Worm (Caenorhabditis elegans) whole organism, young adult: Measurements from ENCODE around the gene tric-1B.2.
A peak's percentile ranks its signal among the peaks of the same experiment; 100 is the strongest.

Experiments used
- B0035.1 ChIP-seq: sonication (generic microtip); optimal IDR thresholded peaks from 2 replicates; lab custom pipeline; 2016; ENCODE audit warnings: missing genetic modification characterization, mild to moderate bottlenecking, missing compliant biosample characterization, missing genotype, missing genetic modification reagents
- F22D6.2 ChIP-seq: sonication (generic microtip); optimal IDR thresholded peaks from 2 replicates; lab custom pipeline; 2016; ENCODE audit warnings: mild to moderate bottlenecking, missing genetic modification characterization, missing compliant biosample characterization
- F33H1.4 ChIP-seq: fragments of 200-800 bp; sonication (Bioruptor generic); IDR thresholded peaks from 2 replicates; pipeline ENCODE4 v1.3.6; 2022; ENCODE audit warnings: missing genetic modification reagents, missing genetic modification characterization, missing compliant biosample characterization
- F49E8.2 ChIP-seq: sonication (generic microtip); optimal IDR thresholded peaks from 3 replicates; lab custom pipeline; 2017; ENCODE audit warnings: missing genetic modification characterization, mild to moderate bottlenecking, missing compliant biosample characterization, antibody characterized with exemption, moderate library complexity; ENCODE audit not compliant: insufficient read depth
- F55B11.4 ChIP-seq: sonication (generic microtip); optimal IDR thresholded peaks from 2 replicates; lab custom pipeline; 2016; ENCODE audit warnings: missing compliant biosample characterization, missing genetic modification characterization, borderline replicate concordance; ENCODE audit not compliant: insufficient read depth
- F57A8.1 ChIP-seq: fragments of 200-800 bp; sonication (Bioruptor generic); optimal IDR thresholded peaks from 2 replicates; lab custom pipeline; 2018; ENCODE audit warnings: mild to moderate bottlenecking, missing genetic modification characterization, moderate library complexity, missing compliant biosample characterization
- Y79H2A.3 ChIP-seq: fragments of 200-800 bp; sonication (Bioruptor generic); conservative IDR thresholded peaks from 2 replicates; pipeline ENCODE4 v1.3.6; 2022; ENCODE audit warnings: missing genetic modification reagents, missing genetic modification characterization, missing compliant biosample characterization
- aptf-2 ChIP-seq: fragments of 200-800 bp; sonication (Bioruptor generic); conservative IDR thresholded peaks from 2 replicates; pipeline ENCODE4 v1.3.6; 2022; ENCODE audit warnings: missing genetic modification reagents, missing genetic modification characterization, missing compliant biosample characterization
- aptf-3 ChIP-seq: fragments of 200-800 bp; sonication (Bioruptor generic); IDR thresholded peaks from 2 replicates; pipeline ENCODE4 v1.3.6; 2022; ENCODE audit warnings: missing genetic modification characterization, missing compliant biosample characterization
- atf-7 ChIP-seq: sonication (generic microtip); optimal IDR thresholded peaks from 2 replicates; lab custom pipeline; 2017; ENCODE audit warnings: mild to moderate bottlenecking, missing genetic modification characterization, missing compliant biosample characterization
- athp-1 ChIP-seq: sonication (generic microtip); optimal IDR thresholded peaks from 2 replicates; lab custom pipeline; 2017; ENCODE audit warnings: mild to moderate bottlenecking, missing genetic modification characterization, missing compliant biosample characterization
- attf-3 ChIP-seq: fragments of 200-800 bp; sonication (Bioruptor generic); conservative IDR thresholded peaks from 2 replicates; pipeline ENCODE4 v1.3.6; 2022; ENCODE audit warnings: missing genetic modification reagents, missing genetic modification characterization, missing compliant biosample characterization
- attf-6 ChIP-seq: fragments of 200-800 bp; sonication (Bioruptor generic); IDR thresholded peaks from 2 replicates; pipeline ENCODE4 v1.3.6; 2022; ENCODE audit warnings: missing genetic modification reagents, missing genetic modification characterization, missing compliant biosample characterization
- ceh-27 ChIP-seq: fragments of 200-800 bp; sonication (Bioruptor generic); optimal IDR thresholded peaks from 2 replicates; lab custom pipeline; 2018; ENCODE audit warnings: mild to moderate bottlenecking, missing genetic modification characterization, moderate library complexity, missing compliant biosample characterization
- ceh-79 ChIP-seq: sonication (generic microtip); optimal IDR thresholded peaks from 2 replicates; lab custom pipeline; 2017; ENCODE audit warnings: mild to moderate bottlenecking, missing genetic modification characterization, missing compliant biosample characterization
- efl-1 ChIP-seq: fragments of 150-350 bp; optimal IDR thresholded peaks from 2 replicates; lab custom pipeline; 2014; ENCODE audit warnings: missing biosample characterization, missing genetic modification reagents, missing genetic modification characterization
- egrh-3 ChIP-seq: fragments of 200-800 bp; sonication (Bioruptor generic); IDR thresholded peaks from 2 replicates; pipeline ENCODE4 v1.3.6; 2022; ENCODE audit warnings: missing genetic modification reagents, missing genetic modification characterization, missing compliant biosample characterization
- ekl-4 ChIP-seq: fragments of 200-800 bp; sonication (Bioruptor generic); IDR thresholded peaks from 2 replicates; pipeline ENCODE4 v1.3.6; 2022; ENCODE audit warnings: missing genetic modification reagents, missing genetic modification characterization, missing compliant biosample characterization
- hmg-1.2 ChIP-seq: fragments of 200-800 bp; sonication (Bioruptor generic); IDR thresholded peaks from 2 replicates; pipeline ENCODE4 v1.3.6; 2022; ENCODE audit warnings: missing genetic modification reagents, missing genetic modification characterization, missing compliant biosample characterization
- hsf-1 ChIP-seq: fragments of 200-800 bp; sonication (Bioruptor generic); IDR thresholded peaks from 2 replicates; pipeline ENCODE4 v1.3.6; 2022; ENCODE audit warnings: missing genetic modification reagents, missing genetic modification characterization, missing compliant biosample characterization
- let-607 ChIP-seq, 2 experiments: fragments of 200-800 bp in 1 of 2; sonication (Bioruptor generic) in 1 of 2; sonication (generic microtip) in 1 of 2; optimal IDR thresholded peaks; 2 replicates each; lab custom pipeline; 2016 to 2018; ENCODE audit warnings: mild to moderate bottlenecking in 2 of 2, missing compliant biosample characterization in 2 of 2, missing genetic modification characterization in 2 of 2, moderate library complexity in 2 of 2, missing genotype in 1 of 2
- lin-35 ChIP-seq, 3 experiments: fragments of 150-350 bp in 2 of 3; sonication (generic microtip) in 1 of 3; optimal IDR thresholded peaks; 2 replicates each; lab custom pipeline; 2014 to 2018; ENCODE audit warnings: missing biosample characterization in 3 of 3, missing genetic modification characterization in 3 of 3, missing genetic modification reagents in 3 of 3
- lin-40 ChIP-seq: sonication (generic microtip); optimal IDR thresholded peaks from 2 replicates; lab custom pipeline; 2016; ENCODE audit warnings: missing genetic modification characterization, mild to moderate bottlenecking, missing compliant biosample characterization, missing genotype, missing genetic modification reagents
- lin-54 ChIP-seq: fragments of 200-800 bp; sonication (Bioruptor generic); optimal IDR thresholded peaks from 2 replicates; lab custom pipeline; 2018; ENCODE audit warnings: mild to moderate bottlenecking, missing genetic modification characterization, missing compliant biosample characterization
- lir-1 ChIP-seq: fragments of 200-800 bp; sonication (Bioruptor generic); conservative IDR thresholded peaks from 2 replicates; pipeline ENCODE4 v1.3.6; 2022; ENCODE audit warnings: missing genetic modification reagents, missing genetic modification characterization, missing compliant biosample characterization
- madf-10 ChIP-seq: sonication (generic microtip); optimal IDR thresholded peaks from 2 replicates; lab custom pipeline; 2016; ENCODE audit warnings: mild to moderate bottlenecking, missing genetic modification characterization, missing compliant biosample characterization
- madf-3 ChIP-seq: fragments of 200-800 bp; sonication (Bioruptor generic); IDR thresholded peaks from 2 replicates; pipeline ENCODE4 v1.3.6; 2022; ENCODE audit warnings: missing genetic modification reagents, missing genetic modification characterization, missing compliant biosample characterization
- madf-8 ChIP-seq: fragments of 200-800 bp; sonication (Bioruptor generic); conservative IDR thresholded peaks from 2 replicates; pipeline ENCODE4 v1.3.6; 2022; ENCODE audit warnings: missing genetic modification reagents, missing genetic modification characterization, missing compliant biosample characterization
- mcd-1 ChIP-seq: fragments of 200-800 bp; sonication (Bioruptor generic); IDR thresholded peaks from 2 replicates; pipeline ENCODE4 v1.3.6; 2022; ENCODE audit warnings: missing genetic modification reagents, missing genetic modification characterization, missing compliant biosample characterization
- nfya-1 ChIP-seq: sonication (generic microtip); optimal IDR thresholded peaks from 2 replicates; lab custom pipeline; 2017; ENCODE audit warnings: antibody characterized with exemption, missing compliant biosample characterization, missing genetic modification characterization, borderline replicate concordance; ENCODE audit not compliant: insufficient read depth
- rcor-1 ChIP-seq: fragments of 200-800 bp; sonication (Bioruptor generic); IDR thresholded peaks from 2 replicates; pipeline ENCODE4 v1.3.6; 2022; ENCODE audit warnings: missing genetic modification reagents, missing genetic modification characterization, missing compliant biosample characterization
- sdz-38 ChIP-seq: sonication (generic microtip); optimal IDR thresholded peaks from 2 replicates; lab custom pipeline; 2016; ENCODE audit warnings: missing genotype, missing genetic modification characterization, missing compliant biosample characterization
- snpc-1.3 ChIP-seq: sonication (generic microtip); optimal IDR thresholded peaks from 2 replicates; lab custom pipeline; 2017; ENCODE audit warnings: missing genetic modification characterization, mild to moderate bottlenecking, missing compliant biosample characterization, antibody characterized with exemption, moderate library complexity, missing genotype, missing genetic modification reagents; ENCODE audit not compliant: insufficient read depth
- tbx-9 ChIP-seq: sonication (generic microtip); optimal IDR thresholded peaks from 2 replicates; lab custom pipeline; 2016; ENCODE audit warnings: borderline replicate concordance, missing genetic modification characterization, inconsistent platforms, missing compliant biosample characterization
- unc-130 ChIP-seq: sonication (generic microtip); optimal IDR thresholded peaks from 2 replicates; lab custom pipeline; 2016; ENCODE audit warnings: missing genetic modification reagents, missing genetic modification characterization, missing compliant biosample characterization
- xnd-1 ChIP-seq: sonication (generic microtip); optimal IDR thresholded peaks from 2 replicates; lab custom pipeline; 2016; ENCODE audit warnings: missing genotype, missing genetic modification reagents, missing genetic modification characterization, missing compliant biosample characterization
- ztf-26 ChIP-seq: sonication (generic microtip); optimal IDR thresholded peaks from 2 replicates; lab custom pipeline; 2017; ENCODE audit warnings: missing genetic modification characterization, missing compliant biosample characterization
- ztf-3 ChIP-seq: fragments of 200-800 bp; sonication (Bioruptor generic); optimal IDR thresholded peaks from 2 replicates; lab custom pipeline; 2018; ENCODE audit warnings: mild to moderate bottlenecking, missing genetic modification characterization, missing compliant biosample characterization

The tric-1B.2 gene

ce11 chrII:12284045-12284444, 4.9 kb upstream of the tric-1B.2 start (continued):
- TF ChIP-seq aptf-2 (GFP tag; lab: Robert Waterston, UW) (no peak), ceh-79 (tag; lab: Kevin White, UChicago) (no peak), F57A8.1 (GFP tag; lab: Kevin White, UChicago) (no peak), B0035.1 (tag; lab: Kevin White, UChicago) (no peak), hsf-1 (GFP tag; lab: Robert Waterston, UW) (peak; percentile 77), atf-7 (tag; lab: Kevin White, UChicago) (no peak), snpc-1.3 (peak; percentile 33), hmg-1.2 (GFP tag; lab: Robert Waterston, UW) (no peak; the same call in 1 of the 2 replicates), madf-8 (GFP tag; lab: Robert Waterston, UW) (peak; percentile 94), madf-3 (no peak; the same call in 1 of the 2 replicates), lin-40 (no peak), efl-1 (GFP tag; lab: Kevin White, UChicago) (peak; percentile 96), F33H1.4 (GFP tag; lab: Robert Waterston, UW) (peak; percentile 95), ekl-4 (GFP tag; lab: Robert Waterston, UW) (0 out of 2 replicates have a peak, but pooled peaks have one; percentile 29), ztf-26 (tag; lab: Kevin White, UChicago) (no peak), mcd-1 (GFP tag; lab: Robert Waterston, UW) (peak; percentile 54), unc-130 (GFP tag; lab: Kevin White, UChicago) (peak; percentile 57), F22D6.2 (no peak), nfya-1 (tag; lab: Kevin White, UChicago) (no peak), ztf-3 (no peak), xnd-1 (tag; lab: Kevin White, UChicago) (peak; percentile 90), lin-54 (peak; percentile 88), attf-6 (GFP tag; lab: Robert Waterston, UW) (no peak), lir-1 (GFP tag; lab: Robert Waterston, UW) (no peak), F49E8.2 (tag; lab: Kevin White, UChicago) (peak; percentile 27), tbx-9 (tag; lab: Kevin White, UChicago) (no peak), rcor-1 (GFP tag; lab: Robert Waterston, UW) (0 out of 2 replicates have a peak, but pooled peaks have one; percentile 38), madf-10 (no peak), egrh-3 (GFP tag; lab: Robert Waterston, UW) (no peak), aptf-3 (GFP tag; lab: Robert Waterston, UW) (no peak), Y79H2A.3 (GFP tag; lab: Robert Waterston, UW) (peak; percentile 71; the same call in 1 of the 2 replicates), athp-1 (tag; lab: Kevin White, UChicago) (no peak), F55B11.4 (tag; lab: Kevin White, UChicago) (no peak), lin-35 (GFP tag; optimal IDR thresholded peaks at IDR 0.05; lab: Kevin White, UChicago) (peak in 1 of 3 experiments; percentile 68), let-607 (tag; optimal IDR thresholded peaks at IDR 0.05; lab: Kevin White, UChicago) (no peak), ceh-27 (GFP tag; lab: Kevin White, UChicago) (no peak)

- TF ChIP-seq attf-3 (GFP tag; lab: Robert Waterston, UW) (0 out of 2 replicates have a peak, but pooled peaks have one; percentile 17), sdz-38 (tag; lab: Kevin White, UChicago) (no peak)
Measured at ce11 chrII:12280360-12280759, 1.2 kb upstream of the tric-1B.2 start, which contains the start of gene ife-5. ife-5 (plus strand) TSS chrII:12280660.
